Worm (Caenorhabditis elegans) whole organism, L2 larva: ENCODE results near the gene klp-11.
"Not testable (repeated sequence)": the region's sequence is repeated elsewhere in the genome, so short reads cannot be mapped to it uniquely, and the experiment has no call there.

ENCODE experiments used
- C34F6.9 ChIP-seq: fragments of 150-350 bp; optimal IDR thresholded peaks from 2 replicates; lab custom pipeline; 2014; ENCODE audit warnings: missing biosample characterization, missing genetic modification characterization
- R02D3.7 ChIP-seq: fragments of 150-350 bp; optimal IDR thresholded peaks from 2 replicates; lab custom pipeline; 2014; ENCODE audit warnings: missing biosample characterization, missing genetic modification characterization
- Y55F3AM.14 ChIP-seq: fragments of 200-800 bp; sonication (Bioruptor generic); optimal IDR thresholded peaks from 2 replicates; lab custom pipeline; 2018; ENCODE audit warnings: mild to moderate bottlenecking, missing genetic modification characterization, missing compliant biosample characterization
- ZK546.5 ChIP-seq: sonication (generic microtip); optimal IDR thresholded peaks from 2 replicates; lab custom pipeline; 2017; ENCODE audit warnings: missing biosample characterization, missing genetic modification characterization
- alr-1 ChIP-seq: fragments of 150-350 bp; optimal IDR thresholded peaks from 2 replicates; lab custom pipeline; 2014; ENCODE audit warnings: missing biosample characterization, missing genetic modification characterization
- aly-2 ChIP-seq: fragments of 150-350 bp; optimal IDR thresholded peaks from 2 replicates; lab custom pipeline; 2014; ENCODE audit warnings: missing biosample characterization, missing genetic modification characterization
- ama-1 ChIP-seq: fragments of 150-350 bp; optimal IDR thresholded peaks from 2 replicates; lab custom pipeline; 2018; ENCODE audit warnings: inconsistent platforms
- blmp-1 ChIP-seq: sonication (generic microtip); optimal IDR thresholded peaks from 2 replicates; lab custom pipeline; 2017; ENCODE audit warnings: missing genetic modification characterization, mild to moderate bottlenecking, missing compliant biosample characterization, antibody characterized with exemption, moderate library complexity; ENCODE audit not compliant: insufficient read depth
- ceh-16 ChIP-seq: fragments of 150-350 bp; optimal IDR thresholded peaks from 2 replicates; lab custom pipeline; 2014; ENCODE audit warnings: missing biosample characterization, missing genetic modification characterization
- ceh-82 ChIP-seq: fragments of 150-350 bp; optimal IDR thresholded peaks from 2 replicates; lab custom pipeline; 2014; ENCODE audit warnings: missing biosample characterization, missing genetic modification characterization
- crh-2 ChIP-seq: sonication (generic microtip); optimal IDR thresholded peaks from 2 replicates; lab custom pipeline; 2017; ENCODE audit warnings: missing biosample characterization, missing genetic modification characterization
- dmd-4 ChIP-seq: sonication (generic microtip); optimal IDR thresholded peaks from 2 replicates; lab custom pipeline; 2017; ENCODE audit warnings: missing biosample characterization, missing genetic modification characterization
- egl-27 ChIP-seq: sonication (generic microtip); optimal IDR thresholded peaks from 3 replicates; lab custom pipeline; 2017; ENCODE audit warnings: missing biosample characterization, missing genetic modification reagents, missing genetic modification characterization
- elt-1 ChIP-seq: fragments of 150-350 bp; optimal IDR thresholded peaks from 2 replicates; lab custom pipeline; 2014; ENCODE audit warnings: missing biosample characterization, missing genetic modification characterization
- lin-39 ChIP-seq: fragments of 150-350 bp; optimal IDR thresholded peaks from 2 replicates; lab custom pipeline; 2014; ENCODE audit warnings: missing biosample characterization, missing genetic modification reagents, missing genetic modification characterization
- lsy-2 ChIP-seq, 2 experiments: fragments of 150-350 bp in 1 of 2; sonication (generic microtip) in 1 of 2; optimal IDR thresholded peaks; 2 replicates each; lab custom pipeline; 2014 to 2017; ENCODE audit warnings: missing biosample characterization in 2 of 2, missing genetic modification characterization in 2 of 2
- mab-5 ChIP-seq: fragments of 150-350 bp; optimal IDR thresholded peaks from 2 replicates; lab custom pipeline; 2014; ENCODE audit warnings: missing biosample characterization, missing genetic modification characterization
- mbf-1 ChIP-seq: sonication (generic microtip); optimal IDR thresholded peaks from 2 replicates; lab custom pipeline; 2017; ENCODE audit warnings: missing biosample characterization, missing genetic modification characterization
- mdl-1 ChIP-seq, 2 experiments: fragments of 150-350 bp in 1 of 2; sonication (generic microtip) in 1 of 2; optimal IDR thresholded peaks; 2 replicates each; lab custom pipeline; 2017; ENCODE audit warnings: missing biosample characterization in 2 of 2, missing genetic modification characterization in 2 of 2
- nhr-10 ChIP-seq: sonication (generic microtip); optimal IDR thresholded peaks from 2 replicates; lab custom pipeline; 2017; ENCODE audit warnings: missing biosample characterization, missing genetic modification characterization
- nhr-11 ChIP-seq: fragments of 150-350 bp; optimal IDR thresholded peaks from 2 replicates; lab custom pipeline; 2014; ENCODE audit warnings: missing biosample characterization, missing genetic modification characterization
- nhr-12 ChIP-seq: fragments of 150-350 bp; optimal IDR thresholded peaks from 2 replicates; lab custom pipeline; 2014; ENCODE audit warnings: missing biosample characterization, missing genetic modification characterization
- nhr-21 ChIP-seq: fragments of 150-350 bp; optimal IDR thresholded peaks from 2 replicates; lab custom pipeline; 2014; ENCODE audit warnings: missing biosample characterization, missing genetic modification characterization
- nhr-23 ChIP-seq: fragments of 150-350 bp; optimal IDR thresholded peaks from 2 replicates; lab custom pipeline; 2014; ENCODE audit warnings: missing biosample characterization, missing genetic modification reagents, missing genetic modification characterization
- nhr-237 ChIP-seq: fragments of 150-350 bp; optimal IDR thresholded peaks from 2 replicates; lab custom pipeline; 2014; ENCODE audit warnings: missing biosample characterization, missing genetic modification characterization
- nhr-6 ChIP-seq: fragments of 150-350 bp; optimal IDR thresholded peaks from 2 replicates; lab custom pipeline; 2014; ENCODE audit warnings: missing biosample characterization, missing genetic modification characterization
- nhr-77 ChIP-seq: fragments of 150-350 bp; optimal IDR thresholded peaks from 2 replicates; lab custom pipeline; 2014; ENCODE audit warnings: missing biosample characterization, missing genetic modification characterization
- peb-1 ChIP-seq: fragments of 150-350 bp; optimal IDR thresholded peaks from 2 replicates; lab custom pipeline; 2014; ENCODE audit warnings: missing biosample characterization, missing genetic modification characterization
- sem-4 ChIP-seq: fragments of 150-350 bp; optimal IDR thresholded peaks from 2 replicates; lab custom pipeline; 2014; ENCODE audit warnings: missing biosample characterization, missing genetic modification reagents, missing genetic modification characterization
- skn-1 ChIP-seq: sonication (generic microtip); optimal IDR thresholded peaks from 2 replicates; lab custom pipeline; 2017; ENCODE audit warnings: missing biosample characterization, missing genetic modification characterization
- sma-3 ChIP-seq: sonication (generic microtip); optimal IDR thresholded peaks from 2 replicates; lab custom pipeline; 2016; ENCODE audit warnings: missing genetic modification reagents, missing genetic modification characterization, missing compliant biosample characterization
- sma-9 ChIP-seq, 2 experiments: fragments of 150-350 bp in 1 of 2; sonication (generic microtip) in 1 of 2; optimal IDR thresholded peaks; 2 replicates each; lab custom pipeline; 2014 to 2016; ENCODE audit warnings: missing genetic modification characterization in 2 of 2, mild to moderate bottlenecking in 1 of 2, missing biosample characterization in 1 of 2, missing compliant biosample characterization in 1 of 2, missing genetic modification reagents in 1 of 2, moderate library complexity in 1 of 2
- snpc-4 ChIP-seq: fragments of 150-350 bp; optimal IDR thresholded peaks from 2 replicates; lab custom pipeline; 2014; ENCODE audit warnings: missing biosample characterization, missing genetic modification characterization
- unc-55 ChIP-seq: fragments of 150-350 bp; sonication (generic microtip); optimal IDR thresholded peaks from 3 replicates; lab custom pipeline; 2014; ENCODE audit warnings: missing biosample characterization, missing genetic modification reagents, missing genetic modification characterization
- zag-1 ChIP-seq: fragments of 150-350 bp; optimal IDR thresholded peaks from 2 replicates; lab custom pipeline; 2014; ENCODE audit warnings: missing biosample characterization, missing genetic modification characterization
- ztf-1 ChIP-seq: fragments of 200-800 bp; sonication (Bioruptor generic); conservative IDR thresholded peaks from 2 replicates; pipeline ENCODE4 v1.3.6; 2022; ENCODE audit warnings: missing genetic modification characterization, missing compliant biosample characterization
- ztf-11 ChIP-seq: sonication (generic microtip); optimal IDR thresholded peaks from 2 replicates; lab custom pipeline; 2017; ENCODE audit warnings: missing biosample characterization, missing genetic modification characterization
- ztf-4 ChIP-seq: fragments of 150-350 bp; optimal IDR thresholded peaks from 2 replicates; lab custom pipeline; 2014; ENCODE audit warnings: missing biosample characterization, missing genetic modification characterization

klp-11 gene

ce11 chrIV:8792808-8793207 is 30.9 kb upstream of the klp-11 start, which contains the start of gene C33D9.3:
C33D9.3 (minus strand) TSS chrIV:8792908.
- no peak for TF ChIP-seq peb-1 (tag; lab: Kevin White, UChicago)
- no peak for TF ChIP-seq mbf-1 (tag; lab: Kevin White, UChicago)
- TF ChIP-seq elt-1 (tag; lab: Kevin White, UChicago), result no peak
- TF ChIP-seq R02D3.7 (tag; lab: Kevin White, UChicago), result no peak
- no peak for TF ChIP-seq ceh-82
- no peak for TF ChIP-seq nhr-6 (tag; lab: Kevin White, UChicago)
- no peak for TF ChIP-seq ztf-1 (GFP tag; lab: Robert Waterston, UW)

- no peak for TF ChIP-seq ztf-4 (tag; lab: Kevin White, UChicago)
- TF ChIP-seq mbf-1 (tag; lab: Kevin White, UChicago), result no peak
- TF ChIP-seq C34F6.9 (tag; lab: Kevin White, UChicago), result no peak
- TF ChIP-seq nhr-23 (tag; lab: Kevin White, UChicago), result no peak
Observed at ce11 chrIV:8790144-8790543, 28.3 kb upstream of the klp-11 start, which contains the start of gene sru-35. sru-35 (minus strand) TSS chrIV:8790244.

DNA sequence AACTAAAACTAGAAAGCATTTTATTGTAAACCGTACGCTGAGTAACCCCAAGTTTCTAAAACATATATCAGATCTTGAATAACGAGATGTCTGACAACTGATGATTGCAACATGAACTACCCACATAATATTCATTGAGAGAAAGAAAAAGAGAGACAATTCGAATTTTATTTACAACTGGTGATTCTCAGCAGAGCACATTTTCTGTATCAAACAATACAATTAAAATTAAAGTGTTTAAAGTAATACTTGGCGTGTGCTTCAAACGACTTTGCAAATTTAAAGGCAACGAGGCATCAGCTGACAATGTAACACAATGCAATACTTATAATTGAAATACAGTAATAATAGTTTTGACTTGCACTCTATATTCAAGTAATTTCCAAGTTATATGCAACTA is 26.2 kb upstream of the klp-11 start, which contains the start of gene C33D9.10:
TSS of gene C33D9.10 (minus strand) at position 101 of the 400 bp plus-strand sequence.
- TF ChIP-seq snpc-4 (tag; lab: Kevin White, UChicago); dmd-4 (tag; lab: Kevin White, UChicago); unc-55 (GFP tag; lab: Kevin White, UChicago): not testable (repeated sequence)

- no peak for TF ChIP-seq sma-3 (GFP tag; lab: Kevin White, UChicago)
- TF ChIP-seq C34F6.9 (tag; lab: Kevin White, UChicago), result peak; percentile 40
- no peak for TF ChIP-seq sem-4 (tag; lab: Kevin White, UChicago)
- peak in 1 of 2 experiments; percentile 30 for TF ChIP-seq lsy-2 (tag; optimal IDR thresholded peaks at IDR 0.05; lab: Kevin White, UChicago)
- TF ChIP-seq unc-55 (GFP tag; lab: Kevin White, UChicago), result peak; percentile 60
Observed at ce11 chrIV:8786654-8787053, 24.8 kb upstream of the klp-11 start, which contains the start of gene C33D9.8. C33D9.8 (minus strand) TSS chrIV:8786752.

DNA sequence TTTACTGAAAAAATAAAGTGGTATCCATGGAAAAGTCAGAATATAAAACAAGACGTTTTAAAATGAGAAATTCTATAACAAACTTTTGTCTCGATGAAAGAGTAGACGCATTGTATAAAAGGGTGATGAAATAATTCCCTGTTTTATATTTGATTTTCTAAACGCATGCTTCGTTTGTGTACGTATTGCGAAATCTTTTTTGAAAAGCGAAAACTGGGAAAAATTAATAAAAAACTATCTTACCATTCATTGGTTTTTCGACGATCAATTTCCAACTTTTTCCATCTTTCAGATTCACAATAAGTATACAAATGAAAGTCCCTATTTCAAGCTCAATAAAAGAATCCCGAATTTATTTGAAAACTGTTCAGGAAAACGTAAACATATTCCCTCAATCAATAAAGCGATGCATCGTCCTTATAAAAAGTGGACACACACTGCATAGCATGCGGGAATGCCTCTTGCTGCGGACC is 23.0 kb upstream of the klp-11 start, which contains the start of gene C33D9.13:
TSS of gene C33D9.13 (minus strand) at position 423 of the 473 bp plus-strand sequence.
- TF ChIP-seq mdl-1 (tag; optimal IDR thresholded peaks at IDR 0.05; lab: Kevin White, UChicago) (no peak), mab-5 (tag; lab: Kevin White, UChicago) (no peak), sem-4 (tag; lab: Kevin White, UChicago) (no peak), sma-9 (GFP tag; optimal IDR thresholded peaks at IDR 0.05; lab: Kevin White, UChicago) (no peak), sma-9 (tag; optimal IDR thresholded peaks at IDR 0.05; lab: Kevin White, UChicago) (no peak), ceh-16 (tag; lab: Kevin White, UChicago) (no peak), egl-27 (no peak), nhr-10 (no peak), C34F6.9 (tag; lab: Kevin White, UChicago) (peak; percentile 24), ZK546.5 (tag; lab: Kevin White, UChicago) (no peak), nhr-21 (tag; lab: Kevin White, UChicago) (no peak), nhr-6 (tag; lab: Kevin White, UChicago) (no peak), zag-1 (tag; lab: Kevin White, UChicago) (no peak), snpc-4 (tag; lab: Kevin White, UChicago) (no peak), unc-55 (GFP tag; lab: Kevin White, UChicago) (peak; percentile 48), aly-2 (tag; lab: Kevin White, UChicago) (no peak)

DNA sequence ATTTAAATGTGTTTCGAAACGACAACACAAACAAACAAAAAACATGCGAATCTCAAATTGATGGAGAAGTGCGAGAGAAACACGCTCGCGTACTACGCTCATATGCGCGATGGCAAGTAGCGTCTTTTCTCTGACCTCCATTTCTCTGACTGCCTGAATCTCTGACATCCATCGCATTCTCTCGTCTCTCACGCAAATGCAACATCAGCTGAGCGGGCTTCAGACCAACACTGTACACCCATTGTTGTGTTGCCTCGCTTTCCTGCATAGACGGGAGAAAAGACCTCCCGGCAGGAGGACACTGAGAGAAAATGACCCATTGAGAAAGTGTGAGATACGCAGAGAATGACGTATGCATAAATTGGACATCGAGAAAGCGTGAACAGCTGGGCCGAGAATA is 20.3 kb upstream of the klp-11 start:
- TF ChIP-seq nhr-77 (no peak), C34F6.9 (tag; lab: Kevin White, UChicago) (peak; percentile 88), Y55F3AM.14 (GFP tag; lab: Kevin White, UChicago) (no peak), crh-2 (tag; lab: Kevin White, UChicago) (peak; percentile 34), blmp-1 (tag; lab: Kevin White, UChicago) (peak; percentile 52), skn-1 (tag; lab: Kevin White, UChicago) (no peak), aly-2 (tag; lab: Kevin White, UChicago) (no peak), ama-1 (no peak), dmd-4 (tag; lab: Kevin White, UChicago) (no peak), zag-1 (tag; lab: Kevin White, UChicago) (no peak), alr-1 (tag; lab: Kevin White, UChicago) (no peak), sma-3 (GFP tag; lab: Kevin White, UChicago) (peak; percentile 57), ztf-1 (GFP tag; lab: Robert Waterston, UW) (no peak), lin-39 (tag; lab: Kevin White, UChicago) (no peak), nhr-12 (tag; lab: Kevin White, UChicago) (no peak), nhr-11 (tag; lab: Kevin White, UChicago) (no peak), nhr-21 (tag; lab: Kevin White, UChicago) (peak; percentile 68), snpc-4 (tag; lab: Kevin White, UChicago) (peak; percentile 51), ZK546.5 (tag; lab: Kevin White, UChicago) (no peak), sem-4 (tag; lab: Kevin White, UChicago) (peak; percentile 27), nhr-10 (no peak), ztf-11 (no peak), unc-55 (GFP tag; lab: Kevin White, UChicago) (peak; percentile 45), nhr-237 (tag; lab: Kevin White, UChicago) (no peak), nhr-6 (tag; lab: Kevin White, UChicago) (peak; percentile 46), mdl-1 (tag; optimal IDR thresholded peaks at IDR 0.05; lab: Kevin White, UChicago) (peak in 1 of 2 experiments; percentile 48), ceh-16 (tag; lab: Kevin White, UChicago) (peak; percentile 41)
